Worm (Caenorhabditis elegans) whole organism, L3 larva: Measurements from ENCODE around the gene F58E2.5.

ENCODE experiments used
- R02D3.7 ChIP-seq: fragments of 150-350 bp; optimal IDR thresholded peaks from 2 replicates; lab custom pipeline; 2014; ENCODE audit warnings: missing biosample characterization, missing genetic modification characterization
- ZK546.5 ChIP-seq: sonication (generic microtip); optimal IDR thresholded peaks from 2 replicates; lab custom pipeline; 2017; ENCODE audit warnings: missing biosample characterization, missing genetic modification characterization
- aly-2 ChIP-seq: fragments of 150-350 bp; optimal IDR thresholded peaks from 2 replicates; lab custom pipeline; 2014; ENCODE audit warnings: missing biosample characterization, missing genetic modification characterization
- ceh-16 ChIP-seq: sonication (generic microtip); optimal IDR thresholded peaks from 2 replicates; lab custom pipeline; 2017; ENCODE audit warnings: missing biosample characterization, missing genetic modification characterization
- ceh-28 ChIP-seq: fragments of 150-350 bp; optimal IDR thresholded peaks from 2 replicates; lab custom pipeline; 2014; ENCODE audit warnings: missing biosample characterization, missing genetic modification reagents, missing genetic modification characterization
- ceh-82 ChIP-seq: fragments of 150-350 bp; optimal IDR thresholded peaks from 2 replicates; lab custom pipeline; 2014; ENCODE audit warnings: missing biosample characterization, missing genetic modification characterization
- egl-27 ChIP-seq: sonication (generic microtip); optimal IDR thresholded peaks from 4 replicates; lab custom pipeline; 2017; ENCODE audit warnings: missing biosample characterization, missing genetic modification reagents, missing genetic modification characterization
- egl-5 ChIP-seq: fragments of 150-350 bp; optimal IDR thresholded peaks from 2 replicates; lab custom pipeline; 2017; ENCODE audit warnings: missing biosample characterization, missing genetic modification reagents, missing genetic modification characterization, inconsistent platforms
- elt-2 ChIP-seq: sonication (generic microtip); optimal IDR thresholded peaks from 2 replicates; lab custom pipeline; 2016; ENCODE audit warnings: missing genetic modification reagents, mild to moderate bottlenecking, missing genetic modification characterization, missing compliant biosample characterization
- elt-3 ChIP-seq, 3 experiments: fragments of 150-350 bp in 1 of 3; sonication (generic microtip) in 2 of 3; optimal IDR thresholded peaks; 2 replicates in 2 of 3; 4 replicates in 1 of 3; lab custom pipeline; 2014 to 2017; ENCODE audit warnings: missing biosample characterization in 3 of 3, missing genetic modification characterization in 3 of 3
- eor-1 ChIP-seq, 2 experiments: fragments of 150-350 bp; optimal IDR thresholded peaks; 2 replicates each; lab custom pipeline; 2014 to 2018; ENCODE audit warnings: missing biosample characterization in 2 of 2, missing genetic modification characterization in 2 of 2
- fkh-10 ChIP-seq: sonication (generic microtip); optimal IDR thresholded peaks from 2 replicates; lab custom pipeline; 2017; ENCODE audit warnings: missing biosample characterization, missing genetic modification reagents, missing genetic modification characterization
- fkh-2 ChIP-seq: fragments of 150-350 bp; optimal IDR thresholded peaks from 2 replicates; lab custom pipeline; 2014; ENCODE audit warnings: missing biosample characterization, missing genetic modification reagents, missing genetic modification characterization
- fos-1 ChIP-seq: fragments of 150-350 bp; optimal IDR thresholded peaks from 2 replicates; lab custom pipeline; 2014; ENCODE audit warnings: missing biosample characterization, missing genetic modification characterization
- hmg-11 ChIP-seq: sonication (generic microtip); optimal IDR thresholded peaks from 2 replicates; lab custom pipeline; 2016; ENCODE audit warnings: missing genetic modification characterization, missing compliant biosample characterization
- jun-1 ChIP-seq: fragments of 150-350 bp; optimal IDR thresholded peaks from 2 replicates; lab custom pipeline; 2014; ENCODE audit warnings: missing biosample characterization, missing genetic modification reagents, missing genetic modification characterization
- lin-15B ChIP-seq: fragments of 150-350 bp; optimal IDR thresholded peaks from 2 replicates; lab custom pipeline; 2014; ENCODE audit warnings: missing biosample characterization, missing genetic modification characterization
- lin-39 ChIP-seq: fragments of 150-350 bp; optimal IDR thresholded peaks from 2 replicates; lab custom pipeline; 2018; ENCODE audit warnings: missing biosample characterization, missing genetic modification reagents, missing genetic modification characterization
- lsy-12 ChIP-seq: sonication (generic microtip); optimal IDR thresholded peaks from 2 replicates; lab custom pipeline; 2016; ENCODE audit warnings: mild to moderate bottlenecking, missing genetic modification characterization, missing compliant biosample characterization
- mdl-1 ChIP-seq: fragments of 150-350 bp; optimal IDR thresholded peaks from 2 replicates; lab custom pipeline; 2014; ENCODE audit warnings: missing biosample characterization, missing genetic modification characterization
- nfya-1 ChIP-seq: sonication (generic microtip); optimal IDR thresholded peaks from 2 replicates; lab custom pipeline; 2017; ENCODE audit warnings: missing genetic modification characterization, mild to moderate bottlenecking, missing compliant biosample characterization, antibody characterized with exemption, moderate library complexity; ENCODE audit not compliant: insufficient read depth
- nhr-11 ChIP-seq: fragments of 150-350 bp; optimal IDR thresholded peaks from 2 replicates; lab custom pipeline; 2014; ENCODE audit warnings: missing biosample characterization, missing genetic modification characterization
- nhr-12 ChIP-seq: fragments of 150-350 bp; optimal IDR thresholded peaks from 2 replicates; lab custom pipeline; 2014; ENCODE audit warnings: missing biosample characterization, missing genetic modification characterization
- nhr-23 ChIP-seq: fragments of 150-350 bp; optimal IDR thresholded peaks from 2 replicates; lab custom pipeline; 2014; ENCODE audit warnings: missing biosample characterization, missing genetic modification reagents, missing genetic modification characterization
- nhr-237 ChIP-seq: fragments of 150-350 bp; optimal IDR thresholded peaks from 2 replicates; lab custom pipeline; 2014; ENCODE audit warnings: missing biosample characterization, missing genetic modification characterization
- nhr-25 ChIP-seq: sonication (generic microtip); optimal IDR thresholded peaks from 2 replicates; lab custom pipeline; 2017; ENCODE audit warnings: missing biosample characterization, missing genetic modification characterization
- nhr-28 ChIP-seq: fragments of 150-350 bp; optimal IDR thresholded peaks from 2 replicates; lab custom pipeline; 2014; ENCODE audit warnings: missing biosample characterization, missing genetic modification characterization
- nhr-76 ChIP-seq: fragments of 150-350 bp; sonication (generic microtip); optimal IDR thresholded peaks from 5 replicates; lab custom pipeline; 2014; ENCODE audit warnings: missing biosample characterization, missing genetic modification characterization
- nhr-77 ChIP-seq: fragments of 150-350 bp; optimal IDR thresholded peaks from 2 replicates; lab custom pipeline; 2014; ENCODE audit warnings: missing biosample characterization, missing genetic modification characterization
- pha-4 ChIP-seq: fragments of 150-350 bp; optimal IDR thresholded peaks from 2 replicates; lab custom pipeline; 2014; ENCODE audit warnings: missing biosample characterization, missing genetic modification reagents, missing genetic modification characterization
- pqm-1 ChIP-seq: fragments of 150-350 bp; optimal IDR thresholded peaks from 2 replicates; lab custom pipeline; 2017; ENCODE audit warnings: missing biosample characterization, missing genetic modification characterization, inconsistent platforms
- sea-2 ChIP-seq: fragments of 150-350 bp; sonication (generic microtip); optimal IDR thresholded peaks from 4 replicates; lab custom pipeline; 2014; ENCODE audit warnings: missing biosample characterization, missing genetic modification reagents, missing genetic modification characterization
- snpc-4 ChIP-seq: fragments of 150-350 bp; optimal IDR thresholded peaks from 2 replicates; lab custom pipeline; 2014; ENCODE audit warnings: missing biosample characterization, missing genetic modification characterization
- tbx-2 ChIP-seq: sonication (generic microtip); optimal IDR thresholded peaks from 2 replicates; lab custom pipeline; 2016; ENCODE audit warnings: mild to moderate bottlenecking, missing genetic modification characterization, missing compliant biosample characterization
- unc-39 ChIP-seq: sonication (generic microtip); optimal IDR thresholded peaks from 4 replicates; lab custom pipeline; 2017; ENCODE audit warnings: missing biosample characterization, missing genetic modification characterization
- unc-62 ChIP-seq: fragments of 150-350 bp; sonication (generic microtip); optimal IDR thresholded peaks from 4 replicates; lab custom pipeline; 2014; ENCODE audit warnings: missing biosample characterization, missing genetic modification reagents, missing genetic modification characterization
- ztf-4 ChIP-seq: fragments of 150-350 bp; optimal IDR thresholded peaks from 2 replicates; lab custom pipeline; 2014; ENCODE audit warnings: missing biosample characterization, missing genetic modification characterization

Gene F58E2.5

DNA sequence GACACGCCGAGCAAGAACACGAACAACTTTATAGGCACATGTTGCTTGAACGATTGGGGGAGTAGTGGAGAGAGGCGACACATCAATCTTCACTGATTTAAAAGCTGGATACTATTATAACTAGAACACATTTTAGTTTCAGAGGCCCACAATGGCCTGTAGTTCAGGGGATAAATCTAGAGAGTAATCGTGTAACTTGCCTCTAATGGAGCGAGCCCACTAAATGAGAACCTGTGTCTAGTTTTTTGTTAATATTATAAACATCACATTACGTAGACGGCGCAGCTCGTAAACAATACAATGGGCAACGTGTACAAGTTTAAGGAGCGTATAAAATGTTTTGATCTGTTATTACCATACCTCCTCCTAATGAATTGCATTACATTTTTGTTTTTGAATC is at the start of gene F58E2.5:
F58E2.5 (plus strand) TSS at position 301 of the 400 bp plus-strand sequence.
- TF ChIP-seq pha-4 (tag; lab: Kevin White, UChicago) (no peak), R02D3.7 (no peak)

DNA sequence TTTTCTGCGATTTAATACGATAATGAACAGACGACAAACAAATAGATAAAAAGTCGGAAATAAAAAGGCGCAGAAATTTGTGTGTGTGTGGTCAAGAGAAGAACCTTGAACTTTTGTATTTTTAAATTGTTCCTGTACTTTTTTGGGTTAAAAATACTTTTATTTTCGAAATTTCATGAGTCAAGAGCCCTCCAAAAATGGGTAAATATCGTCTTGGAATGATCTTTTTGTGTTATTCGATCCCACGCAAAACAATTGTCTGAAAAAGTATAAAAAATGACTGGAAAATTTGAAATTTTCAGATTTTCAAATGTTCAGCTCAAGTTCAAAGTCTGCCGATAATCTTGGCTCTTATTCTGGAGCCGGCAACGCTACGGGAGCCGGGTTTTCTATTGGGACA is 49.1 kb upstream of the F58E2.5 start, which contains the start of gene C04C3.14:
C04C3.14 (plus strand) TSS at position 301 of the 400 bp plus-strand sequence.
- TF ChIP-seq ZK546.5 (tag; lab: Kevin White, UChicago) (no peak), egl-27 (no peak), ceh-28 (tag; lab: Kevin White, UChicago) (no peak), nhr-25 (tag; lab: Kevin White, UChicago) (no peak), nhr-11 (tag; lab: Kevin White, UChicago) (no peak), nhr-28 (tag; lab: Kevin White, UChicago) (no peak), elt-3 (tag; optimal IDR thresholded peaks at IDR 0.05; lab: Kevin White, UChicago) (no peak), fos-1 (tag; lab: Kevin White, UChicago) (no peak), hmg-11 (tag; lab: Kevin White, UChicago) (no peak), elt-2 (tag; lab: Kevin White, UChicago) (no peak), snpc-4 (tag; lab: Kevin White, UChicago) (no peak), nhr-12 (tag; lab: Kevin White, UChicago) (no peak)

DNA sequence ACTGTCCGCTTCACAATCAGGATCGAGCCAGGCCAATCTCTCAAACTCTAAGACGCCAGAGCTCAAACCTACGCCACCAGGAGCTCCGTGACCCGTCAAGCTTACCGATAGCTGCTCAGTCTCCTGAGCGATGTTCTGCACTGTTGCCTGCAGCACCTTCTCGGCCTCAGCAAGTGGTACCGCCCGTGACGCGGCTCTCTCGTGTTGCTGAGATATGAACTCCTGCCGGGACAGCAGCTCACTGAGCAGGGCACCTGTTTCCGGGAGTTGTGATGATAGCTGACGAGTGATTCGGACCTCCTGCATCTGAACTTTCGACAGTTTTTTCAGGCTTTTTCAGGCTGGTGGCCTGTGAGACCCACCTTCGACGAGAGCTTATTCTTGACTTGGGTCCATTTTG is 46.6 kb upstream of the F58E2.5 start:
- TF ChIP-seq nhr-25 (tag; lab: Kevin White, UChicago) (no peak), pha-4 (tag; lab: Kevin White, UChicago) (no peak), nhr-237 (tag; lab: Kevin White, UChicago) (no peak), fkh-10 (GFP tag; lab: Kevin White, UChicago) (no peak), mdl-1 (no peak), R02D3.7 (no peak), ceh-82 (tag; lab: Kevin White, UChicago) (no peak), nhr-77 (tag; lab: Kevin White, UChicago) (no peak), nhr-76 (no peak), nhr-23 (no peak)

DNA sequence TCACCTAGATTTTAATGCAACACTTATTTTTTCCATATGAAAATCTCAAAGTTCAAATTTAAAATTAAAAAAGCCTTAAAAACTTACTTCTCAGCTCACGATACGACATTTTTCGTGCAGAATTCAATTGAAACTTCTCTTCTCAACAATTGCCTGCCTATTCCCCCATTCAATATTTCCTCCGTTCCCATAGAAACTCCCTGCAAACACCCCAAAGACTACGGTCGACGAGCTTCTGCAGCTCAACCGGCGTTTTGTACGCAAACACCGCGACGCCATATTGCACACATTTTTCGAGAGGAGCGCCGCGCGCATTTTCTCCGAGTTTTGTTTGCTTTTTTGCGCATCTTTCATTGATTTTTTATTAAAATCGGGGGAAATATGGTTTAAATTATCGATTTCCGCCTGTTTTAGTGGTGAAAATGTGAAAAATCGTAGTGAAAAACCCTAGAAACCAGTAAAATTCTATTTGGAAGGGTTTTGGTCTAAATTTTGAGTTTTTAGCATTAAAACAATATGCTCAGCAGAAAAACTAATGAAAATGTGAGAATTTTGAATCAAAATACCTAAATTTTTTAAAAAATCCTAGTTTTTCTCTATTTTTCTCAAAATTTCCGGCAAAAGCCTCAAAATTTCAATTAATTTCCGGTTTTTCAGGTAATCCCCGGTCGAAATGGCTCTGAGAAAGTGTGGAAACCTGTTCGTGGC is 45.5 kb upstream of the F58E2.5 start, which contains the start of the genes dyf-3 and pdhb-1:
dyf-3 (minus strand) TSS at position 217 of the 708 bp plus-strand sequence.
pdhb-1 (plus strand) TSS at position 658 of the 708 bp plus-strand sequence.
- TF ChIP-seq lin-15B (tag; lab: Kevin White, UChicago) (peak; percentile 33), jun-1 (tag; lab: Kevin White, UChicago) (no peak), hmg-11 (tag; lab: Kevin White, UChicago) (peak; percentile 58), pha-4 (tag; lab: Kevin White, UChicago) (peak; percentile 37), nfya-1 (tag; lab: Kevin White, UChicago) (peak; percentile 65), elt-2 (tag; lab: Kevin White, UChicago) (peak; percentile 28), nhr-237 (tag; lab: Kevin White, UChicago) (no peak)
- TF ChIP-seq, all 47 proteins: peak for 5

DNA sequence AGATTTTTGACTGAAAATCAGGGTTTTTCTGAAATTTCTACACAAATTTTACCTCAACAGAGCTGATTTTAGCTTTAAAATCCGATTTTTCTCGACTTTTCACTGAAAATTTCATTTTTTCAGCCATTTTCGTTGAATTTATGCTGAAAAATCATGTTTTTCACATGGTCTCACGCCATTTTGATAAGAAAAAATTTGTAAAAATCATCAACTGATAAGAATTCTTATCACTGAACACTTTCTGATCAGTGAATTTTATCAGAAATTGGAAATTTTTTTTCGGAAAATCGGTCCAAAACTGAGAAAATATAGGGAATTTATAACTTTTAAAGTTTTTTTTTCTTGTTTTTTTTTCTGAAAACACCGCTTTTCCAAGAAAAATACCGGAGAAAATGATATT is 43.8 kb upstream of the F58E2.5 start:
- no peak for TF ChIP-seq sea-2
- peak; percentile 27 for TF ChIP-seq pha-4 (tag; lab: Kevin White, UChicago)
- peak; percentile 83 for TF ChIP-seq elt-2 (tag; lab: Kevin White, UChicago)
- no peak for TF ChIP-seq egl-5 (tag; lab: Kevin White, UChicago)
- TF ChIP-seq nhr-23 = no peak
- no peak for TF ChIP-seq ZK546.5 (tag; lab: Kevin White, UChicago)
- TF ChIP-seq pqm-1 (tag; lab: Kevin White, UChicago) = peak; percentile 90

DNA sequence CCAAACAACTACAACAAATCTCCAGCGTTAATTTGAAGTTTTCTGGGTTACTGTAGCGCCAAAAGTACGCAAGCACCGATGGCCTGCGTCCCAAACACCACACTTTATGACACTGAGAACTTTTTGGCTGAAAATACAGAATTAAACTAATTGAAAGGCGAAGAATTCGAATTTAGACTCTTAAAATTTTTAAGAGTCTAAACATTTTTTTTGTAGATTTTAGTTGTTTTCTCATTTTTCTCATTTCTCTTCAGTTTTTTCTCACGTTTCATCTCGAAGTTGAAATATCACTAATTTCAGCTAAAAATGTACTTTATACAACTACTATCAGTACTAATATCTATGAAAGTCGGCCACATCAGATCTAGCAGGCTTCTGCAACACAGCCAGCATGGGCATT is 29.3 kb upstream of the F58E2.5 start, which contains the start of gene lgc-9:
lgc-9 (plus strand) TSS at position 301 of the 400 bp plus-strand sequence.
- TF ChIP-seq aly-2 (tag; lab: Kevin White, UChicago) = no peak
- TF ChIP-seq pha-4 (tag; lab: Kevin White, UChicago) = no peak
- TF ChIP-seq nhr-23 = no peak
- no peak for TF ChIP-seq unc-39
- no peak for TF ChIP-seq eor-1 (tag; optimal IDR thresholded peaks at IDR 0.05; lab: Kevin White, UChicago)
- no peak for TF ChIP-seq fkh-2 (tag; lab: Kevin White, UChicago)
- TF ChIP-seq nhr-25 (tag; lab: Kevin White, UChicago) = no peak
- no peak for TF ChIP-seq unc-62
- TF ChIP-seq ceh-28 (tag; lab: Kevin White, UChicago) = no peak
- TF ChIP-seq ZK546.5 (tag; lab: Kevin White, UChicago) = no peak
- no peak for TF ChIP-seq snpc-4 (tag; lab: Kevin White, UChicago)
- TF ChIP-seq ceh-16 = no peak
- TF ChIP-seq lsy-12 (tag; lab: Kevin White, UChicago) = no peak
- no peak for TF ChIP-seq tbx-2
- TF ChIP-seq jun-1 (tag; lab: Kevin White, UChicago) = no peak
- no peak for TF ChIP-seq ztf-4
- TF ChIP-seq nhr-77 (tag; lab: Kevin White, UChicago) = no peak
- TF ChIP-seq lin-39 (tag; lab: Kevin White, UChicago) = no peak
- TF ChIP-seq, all 47 proteins: peak for 0
